Worm (Caenorhabditis elegans) whole organism, L2 larva: Measurements from ENCODE around the gene rnh-1.0.

Experiments used
- aly-2 ChIP-seq: fragments of 150-350 bp; optimal IDR thresholded peaks from 2 replicates; lab custom pipeline; 2014; ENCODE audit warnings: missing biosample characterization, missing genetic modification characterization
- nhr-237 ChIP-seq: fragments of 150-350 bp; optimal IDR thresholded peaks from 2 replicates; lab custom pipeline; 2014; ENCODE audit warnings: missing biosample characterization, missing genetic modification characterization
- nhr-6 ChIP-seq: fragments of 150-350 bp; optimal IDR thresholded peaks from 2 replicates; lab custom pipeline; 2014; ENCODE audit warnings: missing biosample characterization, missing genetic modification characterization
- unc-55 ChIP-seq: fragments of 150-350 bp; sonication (generic microtip); optimal IDR thresholded peaks from 3 replicates; lab custom pipeline; 2014; ENCODE audit warnings: missing biosample characterization, missing genetic modification reagents, missing genetic modification characterization

DNA sequence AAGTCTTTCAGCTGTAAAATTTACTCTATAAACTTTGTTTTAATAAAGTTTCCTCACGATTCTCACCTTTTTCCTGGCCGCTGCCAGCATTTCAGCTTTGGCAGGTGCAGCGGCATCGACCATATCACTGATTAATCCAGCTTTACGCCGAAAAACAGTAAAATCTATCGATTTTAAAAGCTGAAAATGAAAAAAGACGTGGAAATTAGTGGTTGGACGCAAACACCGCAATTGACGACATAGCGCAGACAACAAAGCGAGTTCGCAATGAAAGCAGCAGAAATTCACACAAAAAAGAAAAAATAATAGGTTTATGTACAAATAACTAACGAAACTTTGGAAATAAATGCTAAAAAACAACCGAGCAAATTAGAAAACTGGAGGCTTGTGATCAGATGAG lies 44.8 kb downstream of the rnh-1.0 start, which contains the start of gene golg-2:
- peak; percentile 13 for TF ChIP-seq unc-55 (GFP tag; lab: Kevin White, UChicago)
- no peak for TF ChIP-seq aly-2 (tag; lab: Kevin White, UChicago)
- no peak for TF ChIP-seq nhr-237 (tag; lab: Kevin White, UChicago)
- TF ChIP-seq nhr-6 (tag; lab: Kevin White, UChicago) = no peak
